Fruit fly (Drosophila melanogaster): ENCODE results near the gene CG14285.

DNA sequence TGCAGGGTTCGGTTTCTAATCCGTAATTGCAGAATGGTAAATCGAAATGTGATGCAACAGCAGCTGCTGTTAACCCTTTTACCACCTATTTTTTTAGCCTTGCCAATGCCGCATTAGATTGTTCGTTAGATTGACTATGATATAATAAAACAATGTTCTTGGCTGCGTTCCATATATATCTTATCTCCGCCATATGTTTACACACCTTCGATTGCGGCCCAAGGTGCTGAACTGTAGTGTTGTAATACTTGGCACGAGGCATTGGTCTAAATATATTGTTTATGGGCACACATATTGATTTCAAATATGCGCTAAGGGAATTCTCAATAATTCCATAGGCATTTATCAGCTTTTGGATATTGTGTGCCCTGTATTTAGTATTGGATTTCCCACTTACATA, 33.2 kb upstream of the CG14285 start:
- no peak for TF ChIP-seq CG7045 (GFP tag; optimal IDR thresholded peaks at IDR 0.05)
- TF ChIP-seq CG14711 (tag; optimal IDR thresholded peaks at IDR 0.05) = no peak
- no peak for TF ChIP-seq pad (GFP tag; optimal IDR thresholded peaks at IDR 0.05)
- TF ChIP-seq Mnt (GFP tag; optimal IDR thresholded peaks at IDR 0.05) = no peak
